Fruit fly (Drosophila melanogaster): ENCODE measurements around the gene Rim.

dm6 chr3R:17897879-17898278 is 18.5 kb downstream of the Rim start:
- no peak for TF ChIP-seq jumu (GFP tag; optimal IDR thresholded peaks at IDR 0.05)
- TF ChIP-seq usp (GFP tag; optimal IDR thresholded peaks at IDR 0.05): no peak
- TF ChIP-seq CG9437 (GFP tag; optimal IDR thresholded peaks at IDR 0.05): no peak
- TF ChIP-seq CG15601 (tag; optimal IDR thresholded peaks at IDR 0.05): no peak
- no peak for TF ChIP-seq psq (GFP tag; optimal IDR thresholded peaks at IDR 0.05)
- TF ChIP-seq sob (GFP tag; IDR thresholded peaks at IDR 0.05): no peak
- TF ChIP-seq CG13894 (tag; optimal IDR thresholded peaks at IDR 0.05): no peak
